Fruit fly (Drosophila melanogaster) whole organism, embryonic: ENCODE results near the gene CG11768.

Source experiments
- Ada2b ChIP-seq: fragments of 200-800 bp; sonication (Bioruptor generic); IDR thresholded peaks from 2 replicates; pipeline ENCODE4 v1.3.6; 2022; ENCODE audit warnings: missing biosample characterization, missing genetic modification characterization
- Asciz ChIP-seq: fragments of 200-800 bp; sonication (Bioruptor generic); optimal IDR thresholded peaks from 2 replicates; lab custom pipeline; 2017; ENCODE audit warnings: missing biosample characterization, mild to moderate bottlenecking, missing genetic modification characterization, missing genetic modification reagents
- Atf3 ChIP-seq: fragments of 200-800 bp; sonication (Bioruptor generic); optimal IDR thresholded peaks from 3 replicates; lab custom pipeline; 2016; ENCODE audit warnings: missing biosample characterization, missing genetic modification characterization
- Awh ChIP-seq: fragments of 200-800 bp; sonication (Bioruptor generic); IDR thresholded peaks from 2 replicates; pipeline ENCODE4, ENCODE4 v1.3.6; 2022; ENCODE audit warnings: missing biosample characterization, missing genetic modification characterization
- CG10543 ChIP-seq: fragments of 200-800 bp; sonication (Bioruptor generic); optimal IDR thresholded peaks from 3 replicates; lab custom pipeline; 2017; ENCODE audit warnings: missing biosample characterization, mild to moderate bottlenecking, missing genetic modification characterization, moderate library complexity
- CG1233 ChIP-seq: fragments of 200-800 bp; sonication (Bioruptor generic); optimal IDR thresholded peaks from 4 replicates; lab custom pipeline; 2018; ENCODE audit warnings: missing biosample characterization, mild to moderate bottlenecking, missing genetic modification characterization
- CG13775 ChIP-seq: fragments of 200-800 bp; sonication (Bioruptor generic); optimal IDR thresholded peaks from 3 replicates; lab custom pipeline; 2017; ENCODE audit warnings: missing biosample characterization, mild to moderate bottlenecking, missing genetic modification characterization
- CG14050 ChIP-seq: fragments of 200-800 bp; sonication (Bioruptor generic); IDR thresholded peaks from 3 replicates; pipeline ENCODE4 v1.3.6; 2022; ENCODE audit warnings: missing biosample characterization, missing genetic modification characterization
- CG14441 ChIP-seq: fragments of 200-800 bp; sonication (Bioruptor generic); IDR thresholded peaks from 2 replicates; pipeline ENCODE4 v1.3.6; 2022; ENCODE audit warnings: missing biosample characterization, missing genetic modification characterization
- CG15269 ChIP-seq: fragments of 200-800 bp; sonication (Bioruptor generic); optimal IDR thresholded peaks from 2 replicates; lab custom pipeline; 2018; ENCODE audit warnings: missing biosample characterization, mild to moderate bottlenecking, missing genetic modification characterization, moderate library complexity
- CG17612 ChIP-seq: fragments of 200-800 bp; sonication (Bioruptor generic); IDR thresholded peaks from 2 replicates; pipeline ENCODE4 v1.3.6; 2022; ENCODE audit warnings: missing biosample characterization, missing genetic modification characterization
- CG17802 ChIP-seq: fragments of 200-800 bp; sonication (Bioruptor generic); optimal IDR thresholded peaks from 2 replicates; lab custom pipeline; 2018; ENCODE audit warnings: missing biosample characterization, mild to moderate bottlenecking, missing genetic modification characterization, moderate library complexity
- CG2199 ChIP-seq: fragments of 200-800 bp; sonication (Bioruptor generic); IDR thresholded peaks from 3 replicates; pipeline ENCODE4 v1.3.6; 2022; ENCODE audit warnings: missing biosample characterization, missing genetic modification characterization
- CG2202 ChIP-seq: fragments of 200-800 bp; sonication (Bioruptor generic); optimal IDR thresholded peaks from 2 replicates; lab custom pipeline; 2018; ENCODE audit warnings: missing biosample characterization, mild to moderate bottlenecking, missing genetic modification characterization
- CG3065 ChIP-seq: fragments of 200-800 bp; sonication (Bioruptor generic); optimal IDR thresholded peaks from 2 replicates; lab custom pipeline; 2016; ENCODE audit warnings: missing biosample characterization, missing genetic modification characterization
- CG3407 ChIP-seq: fragments of 200-800 bp; sonication (Bioruptor generic); optimal IDR thresholded peaks from 2 replicates; lab custom pipeline; 2018; ENCODE audit warnings: missing biosample characterization, mild to moderate bottlenecking, missing genetic modification characterization
- CG34422 ChIP-seq: fragments of 200-800 bp; sonication (Bioruptor generic); IDR thresholded peaks from 3 replicates; pipeline ENCODE4 v1.3.6; 2022; ENCODE audit warnings: missing biosample characterization, missing genetic modification characterization
- CG4854 ChIP-seq: fragments of 200-800 bp; sonication (Bioruptor generic); optimal IDR thresholded peaks from 2 replicates; lab custom pipeline; 2016; ENCODE audit warnings: missing biosample characterization, missing genetic modification characterization, inconsistent platforms
- CG6254 ChIP-seq: fragments of 200-800 bp; sonication (Bioruptor generic); optimal IDR thresholded peaks from 3 replicates; lab custom pipeline; 2017; ENCODE audit warnings: mild to moderate bottlenecking, missing biosample characterization, missing genetic modification reagents, missing genetic modification characterization
- CG6854 ChIP-seq: fragments of 200-800 bp; sonication (Bioruptor generic); optimal IDR thresholded peaks from 3 replicates; lab custom pipeline; 2017; ENCODE audit warnings: missing biosample characterization, mild to moderate bottlenecking, missing genetic modification characterization
- CG7987 ChIP-seq: fragments of 200-800 bp; sonication (Bioruptor generic); optimal IDR thresholded peaks from 2 replicates; lab custom pipeline; 2018; ENCODE audit warnings: missing biosample characterization, mild to moderate bottlenecking, missing genetic modification characterization, moderate library complexity
- CG8281 ChIP-seq: fragments of 200-800 bp; sonication (Bioruptor generic); optimal IDR thresholded peaks from 2 replicates; lab custom pipeline; 2018; ENCODE audit warnings: missing biosample characterization, mild to moderate bottlenecking, missing genetic modification characterization, moderate library complexity
- D19B ChIP-seq: fragments of 200-800 bp; sonication (Bioruptor generic); optimal IDR thresholded peaks from 2 replicates; lab custom pipeline; 2017; ENCODE audit warnings: missing biosample characterization, mild to moderate bottlenecking, missing genetic modification characterization
- Doc3 ChIP-seq: fragments of 200-800 bp; sonication (Bioruptor generic); IDR thresholded peaks from 3 replicates; pipeline ENCODE4 v1.3.6; 2022; ENCODE audit warnings: missing biosample characterization, missing genetic modification characterization; ENCODE audit not compliant: partially characterized antibody
- E2f1 ChIP-seq: fragments of 200-800 bp; sonication (Bioruptor generic); IDR thresholded peaks from 2 replicates; pipeline ENCODE4 v1.3.6; 2022; ENCODE audit warnings: missing biosample characterization, missing genetic modification characterization
- H2.0 ChIP-seq: fragments of 200-800 bp; sonication (Bioruptor generic); IDR thresholded peaks from 2 replicates; pipeline ENCODE4 v1.3.6; 2022; ENCODE audit warnings: missing biosample characterization, missing genetic modification characterization
- HmgD ChIP-seq: fragments of 200-800 bp; sonication (Bioruptor generic); optimal IDR thresholded peaks from 3 replicates; lab custom pipeline; 2016; ENCODE audit warnings: missing biosample characterization, missing genetic modification characterization
- Myb ChIP-seq: fragments of 200-800 bp; sonication (Bioruptor generic); optimal IDR thresholded peaks from 2 replicates; lab custom pipeline; 2016; ENCODE audit warnings: missing biosample characterization, missing genetic modification characterization
- NK7.1 ChIP-seq: fragments of 200-800 bp; sonication (Bioruptor generic); optimal IDR thresholded peaks from 3 replicates; lab custom pipeline; 2016; ENCODE audit warnings: missing biosample characterization, missing genetic modification characterization
- Nf-YC ChIP-seq: fragments of 200-800 bp; optimal IDR thresholded peaks from 3 replicates; lab custom pipeline; 2019; ENCODE audit warnings: missing biosample characterization, mild to moderate bottlenecking, missing genetic modification characterization, moderate library complexity
- Opbp ChIP-seq: fragments of 200-800 bp; sonication (Bioruptor generic); IDR thresholded peaks from 3 replicates; pipeline ENCODE4 v1.3.6; 2022; ENCODE audit warnings: missing biosample characterization, missing genetic modification characterization; ENCODE audit not compliant: partially characterized antibody
- Side ChIP-seq: fragments of 200-800 bp; sonication (Bioruptor generic); optimal IDR thresholded peaks from 2 replicates; lab custom pipeline; 2016; ENCODE audit warnings: missing biosample characterization, missing genetic modification characterization
- ab ChIP-seq: fragments of 200-800 bp; sonication (Bioruptor generic); optimal IDR thresholded peaks from 2 replicates; lab custom pipeline; 2016; ENCODE audit warnings: missing biosample characterization, missing genetic modification characterization
- al ChIP-seq: fragments of 200-800 bp; sonication (Bioruptor generic); IDR thresholded peaks from 2 replicates; pipeline ENCODE4 v1.3.6; 2022; ENCODE audit warnings: missing biosample characterization, missing genetic modification characterization
- ara ChIP-seq: fragments of 200-800 bp; sonication (Bioruptor generic); IDR thresholded peaks from 2 replicates; pipeline ENCODE4 v1.3.6; 2022; ENCODE audit warnings: missing biosample characterization, missing genetic modification characterization
- bab2 ChIP-seq: fragments of 200-800 bp; sonication (Bioruptor generic); optimal IDR thresholded peaks from 2 replicates; lab custom pipeline; 2016; ENCODE audit warnings: missing biosample characterization, missing genetic modification characterization
- crc ChIP-seq: fragments of 200-800 bp; sonication (Bioruptor generic); optimal IDR thresholded peaks from 2 replicates; lab custom pipeline; 2016; ENCODE audit warnings: missing biosample characterization, missing genetic modification characterization
- croc ChIP-seq: fragments of 200-800 bp; sonication (Bioruptor generic); conservative IDR thresholded peaks from 3 replicates; pipeline ENCODE4 v1.3.6; 2022; ENCODE audit warnings: missing biosample characterization, missing genetic modification characterization
- crp ChIP-seq, 2 experiments: fragments of 200-800 bp; sonication (Bioruptor generic); optimal IDR thresholded peaks; 2 replicates in 1 of 2; 3 replicates in 1 of 2; lab custom pipeline; 2017; ENCODE audit warnings: missing biosample characterization in 2 of 2, missing genetic modification characterization in 2 of 2, mild to moderate bottlenecking in 1 of 2, moderate library complexity in 1 of 2
- en ChIP-seq: fragments of 200-800 bp; sonication (Bioruptor generic); optimal IDR thresholded peaks from 2 replicates; lab custom pipeline; 2016; ENCODE audit warnings: missing biosample characterization, missing genetic modification characterization
- gem ChIP-seq: fragments of 200-800 bp; sonication (Bioruptor generic); optimal IDR thresholded peaks from 2 replicates; lab custom pipeline; 2019; ENCODE audit warnings: missing biosample characterization, mild to moderate bottlenecking, missing genetic modification characterization, moderate library complexity
- hb ChIP-seq: fragments of 200-800 bp; sonication (Bioruptor generic); IDR thresholded peaks from 3 replicates; pipeline ENCODE4 v1.3.6; 2022; ENCODE audit warnings: missing biosample characterization, missing genetic modification characterization; ENCODE audit not compliant: partially characterized antibody
- hkb ChIP-seq, 2 experiments: fragments of 200-800 bp in 1 of 2; fragments of >200 bp in 1 of 2; sonication (Bioruptor generic) in 1 of 2; IDR thresholded peaks in 1 of 2; optimal IDR thresholded peaks in 1 of 2; 2 replicates each; pipeline versions ENCODE4 v1.3.6 to Lab custom; 2017 to 2022; ENCODE audit warnings: missing biosample characterization in 1 of 2, missing genetic modification characterization in 1 of 2
- lola ChIP-seq, 3 experiments: fragments of >200 bp in 2 of 3; fragments of 200-800 bp in 1 of 3; sonication (Bioruptor generic) in 1 of 3; optimal IDR thresholded peaks; 2 replicates each; lab custom pipeline; 2017 to 2019; ENCODE audit warnings: missing biosample characterization in 3 of 3, missing genetic modification characterization in 3 of 3, mild to moderate bottlenecking in 1 of 3, moderate library complexity in 1 of 3
- mirr ChIP-seq: fragments of 200-800 bp; sonication (Bioruptor generic); optimal IDR thresholded peaks from 3 replicates; lab custom pipeline; 2018; ENCODE audit warnings: missing biosample characterization, mild to moderate bottlenecking, missing genetic modification characterization
- otp ChIP-seq: fragments of 200-800 bp; sonication (Bioruptor generic); IDR thresholded peaks from 3 replicates; pipeline ENCODE4, ENCODE4 v1.3.6; 2022; ENCODE audit warnings: missing biosample characterization, missing genetic modification characterization
- pho ChIP-seq: fragments of 200-800 bp; sonication (Bioruptor generic); optimal IDR thresholded peaks from 2 replicates; lab custom pipeline; 2016; ENCODE audit warnings: missing biosample characterization, missing genetic modification characterization
- sd ChIP-seq: fragments of 200-800 bp; sonication (Bioruptor generic); optimal IDR thresholded peaks from 3 replicates; lab custom pipeline; 2018; ENCODE audit warnings: missing biosample characterization, mild to moderate bottlenecking, missing genetic modification characterization, moderate library complexity
- sens-2 ChIP-seq: fragments of 200-800 bp; sonication (Bioruptor generic); IDR thresholded peaks from 2 replicates; pipeline ENCODE4 v1.3.6; 2022; ENCODE audit warnings: missing biosample characterization, missing genetic modification characterization
- sima ChIP-seq: fragments of 200-800 bp; sonication (Bioruptor generic); optimal IDR thresholded peaks from 2 replicates; lab custom pipeline; 2016; ENCODE audit warnings: missing biosample characterization, missing genetic modification characterization
- yki ChIP-seq: fragments of >200 bp; optimal IDR thresholded peaks from 3 replicates; lab custom pipeline; 2018

Gene CG11768

DNA sequence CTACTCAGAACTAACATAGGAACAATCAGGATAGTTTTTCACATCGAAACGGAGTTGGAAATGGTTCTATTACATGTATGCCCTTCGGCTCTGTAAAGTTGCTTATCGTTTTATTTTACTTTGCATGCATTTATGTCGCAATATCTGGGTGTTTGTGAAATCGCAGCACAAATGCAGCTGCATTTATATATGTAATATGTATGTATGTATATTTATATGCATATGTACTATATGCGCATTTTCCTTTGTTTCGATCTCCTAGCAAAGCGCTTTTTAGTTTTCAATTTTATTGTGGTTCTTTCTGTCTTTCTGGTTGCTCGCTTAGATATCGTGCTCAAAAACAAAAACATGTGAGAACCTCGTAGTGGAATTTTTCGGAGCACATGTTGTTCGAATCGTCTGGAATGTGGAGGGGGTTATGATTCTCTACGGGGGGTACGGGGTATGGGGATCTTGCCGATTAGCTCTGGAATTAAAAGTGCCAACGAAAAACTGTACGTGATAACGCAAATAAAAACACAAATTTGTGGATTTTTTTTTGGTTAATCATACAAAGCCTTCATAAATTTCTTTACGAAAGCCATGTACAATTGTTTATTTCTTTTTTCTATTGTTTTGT is 46.1 kb upstream of the CG11768 start (continued):
- TF ChIP-seq CG2202 (tag; lab: Kevin White, UChicago) (no peak), al (GFP tag; lab: Robert Waterston, UW) (no peak), mirr (GFP tag; lab: Kevin White, UChicago) (no peak), Opbp (GFP tag; lab: Robert Waterston, UW) (no peak), Side (GFP tag; lab: Kevin White, UChicago) (no peak), CG7987 (GFP tag; lab: Kevin White, UChicago) (peak; percentile 30), ara (GFP tag; lab: Robert Waterston, UW) (no peak), sd (peak; percentile 99), croc (no peak), pho (GFP tag; lab: Kevin White, UChicago) (no peak), Awh (GFP tag; lab: Robert Waterston, UW) (no peak), Doc3 (GFP tag; lab: Robert Waterston, UW) (no peak), Myb (GFP tag; lab: Kevin White, UChicago) (no peak), CG2199 (GFP tag; lab: Robert Waterston, UW) (peak; percentile 67; the same call in 1 of the 3 replicates), H2.0 (GFP tag; lab: Robert Waterston, UW) (no peak), hb (GFP tag; lab: Robert Waterston, UW) (no peak), gem (tag; lab: Kevin White, UChicago) (no peak), CG17802 (tag; lab: Kevin White, UChicago) (no peak), CG15269 (tag; lab: Kevin White, UChicago) (no peak), Ada2b (GFP tag; lab: Robert Waterston, UW) (no peak), CG6854 (GFP tag; lab: Kevin White, UChicago) (no peak), CG14441 (GFP tag; lab: Robert Waterston, UW) (no peak), CG3065 (GFP tag; lab: Kevin White, UChicago) (no peak), hkb (optimal IDR thresholded peaks at IDR 0.05; lab: Kevin White, UChicago) (no peak), hkb (GFP tag; IDR thresholded peaks at IDR 0.05; lab: Robert Waterston, UW) (peak; percentile 49; the same call in 1 of the 2 replicates), D19B (GFP tag; lab: Kevin White, UChicago) (no peak), yki (lab: Kevin White, UChicago) (no peak), CG8281 (tag; lab: Kevin White, UChicago) (no peak), Atf3 (GFP tag; lab: Kevin White, UChicago) (no peak), CG14050 (GFP tag; lab: Robert Waterston, UW) (no peak), HmgD (GFP tag; lab: Kevin White, UChicago) (no peak), CG3407 (no peak), Nf-YC (tag; lab: Kevin White, UChicago) (no peak), lola (GFP tag; optimal IDR thresholded peaks at IDR 0.05; lab: Kevin White, UChicago) (no peak), Asciz (GFP tag; lab: Kevin White, UChicago) (no peak), otp (no peak), CG13775 (GFP tag; lab: Kevin White, UChicago) (no peak), crp (GFP tag; optimal IDR thresholded peaks at IDR 0.05; lab: Kevin White, UChicago) (no peak), CG6254 (GFP tag; lab: Kevin White, UChicago) (no peak), sens-2 (GFP tag; lab: Robert Waterston, UW) (no peak), CG10543 (GFP tag; lab: Kevin White, UChicago) (peak; percentile 81), crc (GFP tag; lab: Kevin White, UChicago) (no peak), E2f1 (GFP tag; lab: Robert Waterston, UW) (no peak), sima (GFP tag; lab: Kevin White, UChicago) (no peak), NK7.1 (GFP tag; lab: Kevin White, UChicago) (no peak), CG4854 (GFP tag; lab: Kevin White, UChicago) (no peak), bab2 (GFP tag; lab: Kevin White, UChicago) (no peak), en (GFP tag; lab: Kevin White, UChicago) (no peak), CG17612 (GFP tag; lab: Robert Waterston, UW) (no peak), CG34422 (GFP tag; lab: Robert Waterston, UW) (no peak), CG1233 (GFP tag; lab: Kevin White, UChicago) (peak; percentile 18), ab (GFP tag; lab: Kevin White, UChicago) (no peak)
